Fruit fly (Drosophila melanogaster): ENCODE data around the gene CG9921.
A peak's percentile ranks its signal among the peaks of the same experiment; 100 is the strongest.

Gene CG9921

dm6 chrX:16292646-16293045 is 40.8 kb downstream of the CG9921 start:
- TF ChIP-seq Hr96 (GFP tag; optimal IDR thresholded peaks at IDR 0.05) = no peak
- TF ChIP-seq Crg-1 (GFP tag; optimal IDR thresholded peaks at IDR 0.05) = no peak
- TF ChIP-seq CG7101 (tag; optimal IDR thresholded peaks at IDR 0.05) = no peak
- no peak for TF ChIP-seq cnc (optimal IDR thresholded peaks at IDR 0.05)
- no peak for TF ChIP-seq CG14711 (tag; optimal IDR thresholded peaks at IDR 0.05)
- no peak for TF ChIP-seq CG7045 (GFP tag; optimal IDR thresholded peaks at IDR 0.05)
- TF ChIP-seq CG5204 (GFP tag; optimal IDR thresholded peaks at IDR 0.05) = no peak
- no peak for TF ChIP-seq CG1620 (GFP tag; optimal IDR thresholded peaks at IDR 0.05)
- TF ChIP-seq bab1 (GFP tag; optimal IDR thresholded peaks at IDR 0.05) = no peak
- no peak for TF ChIP-seq ovo (GFP tag; optimal IDR thresholded peaks at IDR 0.05)
- no peak for TF ChIP-seq kay (GFP tag; ENCODE audit: borderline replicate concordance)
- TF ChIP-seq CG33017 (tag; optimal IDR thresholded peaks at IDR 0.05) = no peak
- TF ChIP-seq toe (GFP tag; optimal IDR thresholded peaks at IDR 0.05) = no peak
- no peak for TF ChIP-seq cic (GFP tag; optimal IDR thresholded peaks at IDR 0.05)

DNA sequence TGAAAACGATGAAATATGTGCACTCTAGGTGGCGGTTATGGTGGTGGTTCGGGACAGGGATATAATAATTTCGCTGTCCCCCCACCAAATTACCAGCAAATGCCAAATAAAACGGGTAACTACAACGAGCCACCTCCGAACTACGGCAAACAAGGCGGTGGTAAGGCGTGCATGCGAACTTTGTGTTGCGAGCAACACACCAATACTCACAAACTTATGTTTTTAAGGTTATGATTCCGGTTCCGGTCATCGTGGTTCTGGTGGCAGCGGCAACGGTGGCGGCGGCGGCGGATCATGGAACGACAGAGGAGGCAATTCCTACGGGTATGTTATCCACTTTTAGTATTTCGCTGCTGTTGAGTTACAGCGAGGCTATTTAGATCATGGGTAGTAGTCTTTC is 44.4 kb downstream of the CG9921 start:
- TF ChIP-seq CG14711 (tag; optimal IDR thresholded peaks at IDR 0.05) (no peak), CG7101 (tag; optimal IDR thresholded peaks at IDR 0.05) (no peak), kay (GFP tag; ENCODE audit: borderline replicate concordance) (no peak), Hr96 (GFP tag; optimal IDR thresholded peaks at IDR 0.05) (no peak), CG7045 (GFP tag; optimal IDR thresholded peaks at IDR 0.05) (no peak), pad (GFP tag; optimal IDR thresholded peaks at IDR 0.05) (no peak), cic (GFP tag; optimal IDR thresholded peaks at IDR 0.05) (no peak), CG12768 (GFP tag; optimal IDR thresholded peaks at IDR 0.05) (no peak), Crg-1 (GFP tag; optimal IDR thresholded peaks at IDR 0.05) (no peak), Clk (GFP tag; optimal IDR thresholded peaks at IDR 0.05) (no peak), CG11617 (GFP tag; optimal IDR thresholded peaks at IDR 0.05) (no peak), tj (GFP tag; optimal IDR thresholded peaks at IDR 0.05) (no peak), Mnt (GFP tag; optimal IDR thresholded peaks at IDR 0.05) (no peak), CG33017 (tag; optimal IDR thresholded peaks at IDR 0.05) (no peak), cnc (optimal IDR thresholded peaks at IDR 0.05) (no peak)

- TF ChIP-seq pad (GFP tag; optimal IDR thresholded peaks at IDR 0.05) (peak; percentile 68), CG14711 (tag; optimal IDR thresholded peaks at IDR 0.05) (peak; percentile 64), Mnt (GFP tag; optimal IDR thresholded peaks at IDR 0.05) (peak; percentile 73), bab1 (GFP tag; optimal IDR thresholded peaks at IDR 0.05) (peak; percentile 48), CG1620 (GFP tag; optimal IDR thresholded peaks at IDR 0.05) (peak; percentile 71), tj (GFP tag; optimal IDR thresholded peaks at IDR 0.05) (peak; percentile 76), ovo (GFP tag; optimal IDR thresholded peaks at IDR 0.05) (peak; percentile 71), CG33017 (tag; optimal IDR thresholded peaks at IDR 0.05) (no peak), cic (GFP tag; optimal IDR thresholded peaks at IDR 0.05) (peak; percentile 59), CG7045 (GFP tag; optimal IDR thresholded peaks at IDR 0.05) (no peak), CG11617 (GFP tag; optimal IDR thresholded peaks at IDR 0.05) (peak; percentile 68), CG7101 (tag; optimal IDR thresholded peaks at IDR 0.05) (peak; percentile 80), Hr96 (GFP tag; optimal IDR thresholded peaks at IDR 0.05) (no peak), CG12768 (GFP tag; optimal IDR thresholded peaks at IDR 0.05) (no peak), CG5204 (GFP tag; optimal IDR thresholded peaks at IDR 0.05) (no peak), toe (GFP tag; optimal IDR thresholded peaks at IDR 0.05) (no peak), cnc (optimal IDR thresholded peaks at IDR 0.05) (no peak), Crg-1 (GFP tag; optimal IDR thresholded peaks at IDR 0.05) (peak; percentile 89), kay (GFP tag; ENCODE audit: borderline replicate concordance) (no peak), Clk (GFP tag; optimal IDR thresholded peaks at IDR 0.05) (no peak)
Observed at dm6 chrX:16288492-16288964, 44.9 kb downstream of the CG9921 start, which contains the start of the genes CG32576 and caz. CG32576 (minus strand) TSS chrX:16288533. caz (plus strand) TSS chrX:16288810.

- TF ChIP-seq Crg-1 (GFP tag; optimal IDR thresholded peaks at IDR 0.05) (peak; percentile 9), Hr96 (GFP tag; optimal IDR thresholded peaks at IDR 0.05) (no peak), Mnt (GFP tag; optimal IDR thresholded peaks at IDR 0.05) (peak; percentile 57), Clk (GFP tag; optimal IDR thresholded peaks at IDR 0.05) (no peak), kay (GFP tag; ENCODE audit: borderline replicate concordance) (no peak), CG7045 (GFP tag; optimal IDR thresholded peaks at IDR 0.05) (no peak), CG12768 (GFP tag; optimal IDR thresholded peaks at IDR 0.05) (no peak), cic (GFP tag; optimal IDR thresholded peaks at IDR 0.05) (peak; percentile 25), CG14711 (tag; optimal IDR thresholded peaks at IDR 0.05) (peak; percentile 52), CG11617 (GFP tag; optimal IDR thresholded peaks at IDR 0.05) (peak; percentile 24), cnc (optimal IDR thresholded peaks at IDR 0.05) (no peak), CG33017 (tag; optimal IDR thresholded peaks at IDR 0.05) (peak; percentile 47), bab1 (GFP tag; optimal IDR thresholded peaks at IDR 0.05) (peak; percentile 66), pad (GFP tag; optimal IDR thresholded peaks at IDR 0.05) (peak; percentile 47), CG7101 (tag; optimal IDR thresholded peaks at IDR 0.05) (peak; percentile 65), ovo (GFP tag; optimal IDR thresholded peaks at IDR 0.05) (no peak), toe (GFP tag; optimal IDR thresholded peaks at IDR 0.05) (peak; percentile 20), CG5204 (GFP tag; optimal IDR thresholded peaks at IDR 0.05) (no peak), tj (GFP tag; optimal IDR thresholded peaks at IDR 0.05) (no peak), CG1620 (GFP tag; optimal IDR thresholded peaks at IDR 0.05) (peak; percentile 53)
Observed at dm6 chrX:16286083-16286666, 47.2 kb downstream of the CG9921 start, which contains the start of gene UQCR-14. UQCR-14 (plus strand) TSS chrX:16286288.

DNA sequence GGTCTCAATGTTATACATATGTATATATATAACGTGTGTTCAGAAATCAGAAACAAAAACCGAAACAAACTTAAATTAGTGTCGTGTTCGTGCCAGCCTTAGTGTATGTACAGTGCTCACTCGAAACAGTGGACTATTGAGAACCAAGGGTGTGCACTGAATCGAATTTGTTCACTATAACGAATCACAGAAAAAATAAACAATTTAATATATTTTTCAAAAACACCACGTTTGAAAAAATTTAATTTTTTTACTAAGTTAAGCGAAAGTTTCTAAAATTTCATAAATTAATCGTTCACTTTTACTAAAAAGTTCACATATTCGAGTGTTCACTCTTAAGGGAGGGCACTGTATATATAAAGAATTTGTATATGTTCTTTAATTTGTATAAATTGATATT is 48.2 kb downstream of the CG9921 start:
- TF ChIP-seq CG5204 (GFP tag; optimal IDR thresholded peaks at IDR 0.05) = no peak
- TF ChIP-seq Crg-1 (GFP tag; optimal IDR thresholded peaks at IDR 0.05) = no peak
- no peak for TF ChIP-seq CG1620 (GFP tag; optimal IDR thresholded peaks at IDR 0.05)
- TF ChIP-seq CG12768 (GFP tag; optimal IDR thresholded peaks at IDR 0.05) = no peak
- no peak for TF ChIP-seq Clk (GFP tag; optimal IDR thresholded peaks at IDR 0.05)
- TF ChIP-seq pad (GFP tag; optimal IDR thresholded peaks at IDR 0.05) = peak; percentile 13
- TF ChIP-seq ovo (GFP tag; optimal IDR thresholded peaks at IDR 0.05) = no peak
- TF ChIP-seq CG7045 (GFP tag; optimal IDR thresholded peaks at IDR 0.05) = no peak
- no peak for TF ChIP-seq tj (GFP tag; optimal IDR thresholded peaks at IDR 0.05)
- TF ChIP-seq bab1 (GFP tag; optimal IDR thresholded peaks at IDR 0.05) = peak; percentile 14
- TF ChIP-seq cnc (optimal IDR thresholded peaks at IDR 0.05) = no peak
- TF ChIP-seq Mnt (GFP tag; optimal IDR thresholded peaks at IDR 0.05) = no peak
- no peak for TF ChIP-seq toe (GFP tag; optimal IDR thresholded peaks at IDR 0.05)
- TF ChIP-seq CG7101 (tag; optimal IDR thresholded peaks at IDR 0.05) = peak; percentile 57
- peak; percentile 36 for TF ChIP-seq CG14711 (tag; optimal IDR thresholded peaks at IDR 0.05)
- no peak for TF ChIP-seq Hr96 (GFP tag; optimal IDR thresholded peaks at IDR 0.05)
- peak; percentile 32 for TF ChIP-seq CG11617 (GFP tag; optimal IDR thresholded peaks at IDR 0.05)
- no peak for TF ChIP-seq kay (GFP tag; ENCODE audit: borderline replicate concordance)
- TF ChIP-seq cic (GFP tag; optimal IDR thresholded peaks at IDR 0.05) = no peak
- peak; percentile 41 for TF ChIP-seq CG33017 (tag; optimal IDR thresholded peaks at IDR 0.05)

Measured in whole organism, adult.